Worm (Caenorhabditis elegans) whole organism, L3 larva: ENCODE data around the gene timm-17B.2.

Experiments
- egl-27 ChIP-seq: sonication (generic microtip); optimal IDR thresholded peaks from 4 replicates; lab custom pipeline; 2017; ENCODE audit warnings: missing biosample characterization, missing genetic modification reagents, missing genetic modification characterization
- elt-1 ChIP-seq: fragments of 150-350 bp; optimal IDR thresholded peaks from 2 replicates; lab custom pipeline; 2014; ENCODE audit warnings: missing biosample characterization, missing genetic modification characterization
- fos-1 ChIP-seq: fragments of 150-350 bp; optimal IDR thresholded peaks from 2 replicates; lab custom pipeline; 2014; ENCODE audit warnings: missing biosample characterization, missing genetic modification characterization
- hmg-11 ChIP-seq: sonication (generic microtip); optimal IDR thresholded peaks from 2 replicates; lab custom pipeline; 2016; ENCODE audit warnings: missing genetic modification characterization, missing compliant biosample characterization
- jun-1 ChIP-seq: fragments of 150-350 bp; optimal IDR thresholded peaks from 2 replicates; lab custom pipeline; 2014; ENCODE audit warnings: missing biosample characterization, missing genetic modification reagents, missing genetic modification characterization
- nhr-23 ChIP-seq: fragments of 150-350 bp; optimal IDR thresholded peaks from 2 replicates; lab custom pipeline; 2014; ENCODE audit warnings: missing biosample characterization, missing genetic modification reagents, missing genetic modification characterization
- nhr-76 ChIP-seq: fragments of 150-350 bp; sonication (generic microtip); optimal IDR thresholded peaks from 5 replicates; lab custom pipeline; 2014; ENCODE audit warnings: missing biosample characterization, missing genetic modification characterization
- pha-4 ChIP-seq: fragments of 150-350 bp; optimal IDR thresholded peaks from 2 replicates; lab custom pipeline; 2014; ENCODE audit warnings: missing biosample characterization, missing genetic modification reagents, missing genetic modification characterization
- unc-62 ChIP-seq: fragments of 150-350 bp; sonication (generic microtip); optimal IDR thresholded peaks from 4 replicates; lab custom pipeline; 2014; ENCODE audit warnings: missing biosample characterization, missing genetic modification reagents, missing genetic modification characterization

- TF ChIP-seq hmg-11 (tag; lab: Kevin White, UChicago) (no peak), jun-1 (no peak), elt-1 (tag; lab: Kevin White, UChicago) (no peak), unc-62 (GFP tag; lab: Kevin White, UChicago) (no peak), pha-4 (tag; lab: Kevin White, UChicago) (no peak), nhr-23 (no peak), fos-1 (tag; lab: Kevin White, UChicago) (no peak), nhr-76 (tag; lab: Kevin White, UChicago) (no peak), egl-27 (tag; lab: Kevin White, UChicago) (no peak)
These were observed 36.6 kb upstream of the timm-17B.2 start, which contains the start of gene D2096.5 for ce11 chrIV:8359716-8360407.
